5 worm cellular contexts compared by ENCODE assay signal in the genomic region with DNA sequence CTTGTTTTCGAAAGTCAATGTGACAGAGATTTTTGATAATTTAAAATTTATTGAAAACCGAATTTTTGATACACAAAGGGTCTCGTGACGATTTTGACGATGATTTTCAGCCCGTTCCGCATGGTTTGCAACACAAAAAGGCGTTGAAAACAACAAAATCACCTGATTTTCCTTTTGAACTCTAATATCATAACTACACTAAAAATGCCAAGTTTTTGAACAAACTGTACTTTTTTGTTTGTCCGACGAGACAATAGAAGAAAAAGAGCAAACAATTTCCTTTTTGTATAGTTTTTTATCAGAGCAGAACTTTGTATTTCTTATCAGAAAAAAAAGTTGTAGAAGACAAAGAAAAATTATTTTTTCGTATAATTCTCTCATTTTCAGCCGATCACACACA.
A peak's percentile ranks its signal among the peaks of the same experiment; 100 is the strongest.
TF ChIP-seq lines count a peak whose summit lies in the region.

No protein-coding gene starts in this region.

TF ChIP-seq in whole organism, L1 larva, 84 proteins besides CTCF, POLR2A, EP300 and RAD21:
- TF ChIP-seq irx-1 (tag; optimal IDR thresholded peaks at IDR 0.05; lab: Kevin White, UChicago) (no peak), lin-35 (GFP tag; optimal IDR thresholded peaks at IDR 0.05; lab: Kevin White, UChicago) (peak in 1 of 2 experiments; percentile 24), efl-1 (optimal IDR thresholded peaks at IDR 0.05; lab: Kevin White, UChicago) (no peak), efl-1 (GFP tag; optimal IDR thresholded peaks at IDR 0.05 in 1 of 2; lab: Kevin White, UChicago) (peak in 1 of 2 experiments; percentile 77), elt-2 (tag; optimal IDR thresholded peaks at IDR 0.05; lab: Kevin White, UChicago) (peak; percentile 8)

TF ChIP-seq in whole organism, L2 larva, 48 proteins besides CTCF, POLR2A, EP300 and RAD21:
- no peak for TF ChIP-seq ztf-1 (GFP tag; conservative IDR thresholded peaks at IDR 0.05; lab: Robert Waterston, UW)
- no peak for TF ChIP-seq nhr-23 (tag; optimal IDR thresholded peaks at IDR 0.05; lab: Kevin White, UChicago)
- no peak for TF ChIP-seq zag-1 (tag; optimal IDR thresholded peaks at IDR 0.05; lab: Kevin White, UChicago)
- no peak for TF ChIP-seq aly-2 (tag; optimal IDR thresholded peaks at IDR 0.05; lab: Kevin White, UChicago)
- no peak for TF ChIP-seq F13H6.1 (tag; optimal IDR thresholded peaks at IDR 0.05; lab: Kevin White, UChicago)
- no peak for TF ChIP-seq unc-55 (GFP tag; optimal IDR thresholded peaks at IDR 0.05; lab: Kevin White, UChicago)
- peak; percentile 19 for TF ChIP-seq nhr-129 (tag; optimal IDR thresholded peaks at IDR 0.05; lab: Kevin White, UChicago)

TF ChIP-seq in whole organism, L3 larva, 47 proteins besides CTCF, POLR2A, EP300 and RAD21:
- no peak for TF ChIP-seq daf-12 (tag; optimal IDR thresholded peaks at IDR 0.05; lab: Kevin White, UChicago)
- TF ChIP-seq nhr-28 (tag; optimal IDR thresholded peaks at IDR 0.05; lab: Kevin White, UChicago), result no peak
- TF ChIP-seq elt-3 (tag; optimal IDR thresholded peaks at IDR 0.05; lab: Kevin White, UChicago), result no peak
- TF ChIP-seq nfya-1 (tag; optimal IDR thresholded peaks at IDR 0.05; lab: Kevin White, UChicago; ENCODE audit: insufficient read depth), result no peak
- TF ChIP-seq ceh-82 (tag; optimal IDR thresholded peaks at IDR 0.05; lab: Kevin White, UChicago), result no peak
- no peak for TF ChIP-seq ama-1 (optimal IDR thresholded peaks at IDR 0.05; lab: Kevin White, UChicago)
- no peak for TF ChIP-seq lin-15B (tag; optimal IDR thresholded peaks at IDR 0.05; lab: Kevin White, UChicago)
- TF ChIP-seq eor-1 (tag; optimal IDR thresholded peaks at IDR 0.05; lab: Kevin White, UChicago), result no peak
- TF ChIP-seq pha-4 (tag; optimal IDR thresholded peaks at IDR 0.05; lab: Kevin White, UChicago), result peak; percentile 64
- no peak for TF ChIP-seq lsy-12 (tag; optimal IDR thresholded peaks at IDR 0.05; lab: Kevin White, UChicago)
- no peak for TF ChIP-seq lin-39 (tag; optimal IDR thresholded peaks at IDR 0.05; lab: Kevin White, UChicago)
- TF ChIP-seq nhr-67 (tag; optimal IDR thresholded peaks at IDR 0.05; lab: Kevin White, UChicago), result no peak
- TF ChIP-seq sea-2 (GFP tag; optimal IDR thresholded peaks at IDR 0.05; lab: Kevin White, UChicago), result no peak
- TF ChIP-seq elt-1 (tag; optimal IDR thresholded peaks at IDR 0.05; lab: Kevin White, UChicago), result no peak
- TF ChIP-seq ztf-11 (tag; optimal IDR thresholded peaks at IDR 0.05; lab: Kevin White, UChicago), result no peak
- TF ChIP-seq elt-2 (tag; optimal IDR thresholded peaks at IDR 0.05; lab: Kevin White, UChicago), result peak; percentile 59
- TF ChIP-seq nhr-23 (tag; optimal IDR thresholded peaks at IDR 0.05; lab: Kevin White, UChicago), result no peak
- TF ChIP-seq nhr-12 (tag; optimal IDR thresholded peaks at IDR 0.05; lab: Kevin White, UChicago), result no peak
- peak; percentile 43 for TF ChIP-seq pqm-1 (tag; optimal IDR thresholded peaks at IDR 0.05; lab: Kevin White, UChicago)
- TF ChIP-seq unc-62 (GFP tag; optimal IDR thresholded peaks at IDR 0.05; lab: Kevin White, UChicago), result no peak
- TF ChIP-seq nhr-237 (tag; optimal IDR thresholded peaks at IDR 0.05; lab: Kevin White, UChicago), result no peak
- no peak for TF ChIP-seq skn-1 (tag; optimal IDR thresholded peaks at IDR 0.05; lab: Kevin White, UChicago)

TF ChIP-seq in whole organism, L4 larva, 104 proteins besides CTCF, POLR2A, EP300 and RAD21:
- TF ChIP-seq hmg-1.1 (GFP tag; IDR thresholded peaks at IDR 0.05; lab: Robert Waterston, UW) (no peak), T26A8.4 (GFP tag; IDR thresholded peaks at IDR 0.05; lab: Robert Waterston, UW) (no peak), daf-16 (GFP tag; optimal IDR thresholded peaks at IDR 0.05; lab: Kevin White, UChicago) (no peak), daf-16 (tag; optimal IDR thresholded peaks at IDR 0.05; lab: Kevin White, UChicago) (peak; percentile 56), nhr-28 (tag; optimal IDR thresholded peaks at IDR 0.05; lab: Kevin White, UChicago) (peak; percentile 21), zfp-2 (tag; optimal IDR thresholded peaks at IDR 0.05; lab: Kevin White, UChicago) (no peak), mdl-1 (tag; optimal IDR thresholded peaks at IDR 0.05; lab: Kevin White, UChicago) (peak in 1 of 2 experiments; percentile 12), dve-1 (tag; optimal IDR thresholded peaks at IDR 0.05; lab: Kevin White, UChicago; ENCODE audit: insufficient read depth) (peak; percentile 61), mes-2 (tag; optimal IDR thresholded peaks at IDR 0.05; lab: Kevin White, UChicago; ENCODE audit: poor library complexity, severe bottlenecking) (no peak), nhr-102 (tag; optimal IDR thresholded peaks at IDR 0.05; lab: Kevin White, UChicago) (no peak), madf-5 (GFP tag; IDR thresholded peaks at IDR 0.05; lab: Robert Waterston, UW) (no peak), zfp-3 (GFP tag; conservative IDR thresholded peaks at IDR 0.05; lab: Robert Waterston, UW) (no peak), hlh-30 (tag; optimal IDR thresholded peaks at IDR 0.05; lab: Kevin White, UChicago; ENCODE audit: insufficient read depth) (peak; percentile 48), unc-62 (GFP tag; optimal IDR thresholded peaks at IDR 0.05 in 1 of 2; lab: Kevin White, UChicago) (peak in 1 of 2 experiments; percentile 10), unc-62 (tag; optimal IDR thresholded peaks at IDR 0.05; lab: Kevin White, UChicago) (no peak), hlh-11 (tag; optimal IDR thresholded peaks at IDR 0.05; lab: Kevin White, UChicago) (peak; percentile 28), pqm-1 (tag; optimal IDR thresholded peaks at IDR 0.05; lab: Kevin White, UChicago) (peak; percentile 28), aha-1 (tag; lab: Kevin White, UChicago) (peak; percentile 70)

TF ChIP-seq in whole organism, young adult, 124 proteins besides CTCF, POLR2A, EP300 and RAD21:
- TF ChIP-seq him-1 (tag; optimal IDR thresholded peaks at IDR 0.05; lab: Kevin White, UChicago), result no peak
- TF ChIP-seq cebp-1 (GFP tag; IDR thresholded peaks at IDR 0.05; lab: Robert Waterston, UW), result no peak
- peak; percentile 4 for TF ChIP-seq cebp-1 (tag; optimal IDR thresholded peaks at IDR 0.05; lab: Kevin White, UChicago)
- TF ChIP-seq nhr-80 (tag; optimal IDR thresholded peaks at IDR 0.05; lab: Kevin White, UChicago), result peak; percentile 29
- no peak for TF ChIP-seq mcd-1 (GFP tag; IDR thresholded peaks at IDR 0.05; lab: Robert Waterston, UW)
- no peak for TF ChIP-seq snpc-4 (GFP tag; optimal IDR thresholded peaks at IDR 0.05; lab: Kevin White, UChicago)
- TF ChIP-seq snpc-4 (tag; optimal IDR thresholded peaks at IDR 0.05; lab: Kevin White, UChicago), result no peak
